Worm (Caenorhabditis elegans): ENCODE results near the gene Y71H2AM.1.

The Y71H2AM.1 gene

ce11 chrIII:2818980-2819379 is 7.9 kb upstream of the Y71H2AM.1 start, which contains the start of gene pipp-4P:
Gene pipp-4P, plus strand, starts transcription at chrIII:2819280.
- TF ChIP-seq peb-1 (tag; optimal IDR thresholded peaks at IDR 0.05) (no peak), ceh-82 (tag; optimal IDR thresholded peaks at IDR 0.05) (no peak), nhr-12 (tag; optimal IDR thresholded peaks at IDR 0.05) (no peak), mab-5 (tag; optimal IDR thresholded peaks at IDR 0.05) (no peak), unc-55 (GFP tag; optimal IDR thresholded peaks at IDR 0.05) (no peak)

ce11 chrIII:2832483-2832882 is 5.6 kb downstream of the Y71H2AM.1 start, which contains the start of gene Y71H2AM.29:
Gene Y71H2AM.29, plus strand, starts transcription at chrIII:2832783.
- TF ChIP-seq elt-3 (tag; optimal IDR thresholded peaks at IDR 0.05) (no peak), elt-1 (tag; optimal IDR thresholded peaks at IDR 0.05) (no peak), lsy-2 (tag; optimal IDR thresholded peaks at IDR 0.05) (no peak), mab-5 (tag; optimal IDR thresholded peaks at IDR 0.05) (no peak), blmp-1 (tag; optimal IDR thresholded peaks at IDR 0.05; ENCODE audit: insufficient read depth) (no peak), C34F6.9 (tag; optimal IDR thresholded peaks at IDR 0.05) (no peak)

ce11 chrIII:2834363-2834762 is 7.5 kb downstream of the Y71H2AM.1 start, which contains the start of gene txdc-17:
Gene txdc-17, plus strand, starts transcription at chrIII:2834663.
- no peak for TF ChIP-seq mdl-1 (tag; optimal IDR thresholded peaks at IDR 0.05)
- TF ChIP-seq elt-3 (tag; optimal IDR thresholded peaks at IDR 0.05): no peak
- TF ChIP-seq nhr-77 (tag; optimal IDR thresholded peaks at IDR 0.05): no peak
- TF ChIP-seq nhr-12 (tag; optimal IDR thresholded peaks at IDR 0.05): no peak
- no peak for TF ChIP-seq fos-1 (tag; optimal IDR thresholded peaks at IDR 0.05)
- TF ChIP-seq alr-1 (tag; optimal IDR thresholded peaks at IDR 0.05): no peak
- no peak for TF ChIP-seq sma-9 (GFP tag; optimal IDR thresholded peaks at IDR 0.05)
- TF ChIP-seq sma-9 (tag; optimal IDR thresholded peaks at IDR 0.05): no peak
- no peak for TF ChIP-seq mab-5 (tag; optimal IDR thresholded peaks at IDR 0.05)
- no peak for TF ChIP-seq ztf-1 (GFP tag; conservative IDR thresholded peaks at IDR 0.05)
- no peak for TF ChIP-seq nhr-129 (tag; optimal IDR thresholded peaks at IDR 0.05)
- TF ChIP-seq unc-62 (GFP tag; optimal IDR thresholded peaks at IDR 0.05): no peak
- no peak for TF ChIP-seq F13H6.1 (tag; optimal IDR thresholded peaks at IDR 0.05)
- TF ChIP-seq lin-39 (tag; optimal IDR thresholded peaks at IDR 0.05): no peak
- no peak for TF ChIP-seq skn-1 (tag; optimal IDR thresholded peaks at IDR 0.05)
- no peak for TF ChIP-seq Y55F3AM.14 (GFP tag; optimal IDR thresholded peaks at IDR 0.05)

ce11 chrIII:2834998-2835397 is 8.1 kb downstream of the Y71H2AM.1 start:
- TF ChIP-seq elt-1 (tag; optimal IDR thresholded peaks at IDR 0.05) (no peak), unc-62 (GFP tag; optimal IDR thresholded peaks at IDR 0.05) (no peak), ztf-1 (GFP tag; conservative IDR thresholded peaks at IDR 0.05) (no peak), fos-1 (tag; optimal IDR thresholded peaks at IDR 0.05) (no peak), skn-1 (tag; optimal IDR thresholded peaks at IDR 0.05) (no peak), gmeb-1 (tag; optimal IDR thresholded peaks at IDR 0.05) (no peak)

ce11 chrIII:2836339-2836738 is 9.5 kb downstream of the Y71H2AM.1 start, which contains the start of gene josd-1:
Gene josd-1, plus strand, starts transcription at chrIII:2836639.
- TF ChIP-seq unc-62 (GFP tag; optimal IDR thresholded peaks at IDR 0.05): no peak
- no peak for TF ChIP-seq skn-1 (tag; optimal IDR thresholded peaks at IDR 0.05)
- no peak for TF ChIP-seq nhr-23 (tag; optimal IDR thresholded peaks at IDR 0.05)
- TF ChIP-seq mdl-1 (tag; optimal IDR thresholded peaks at IDR 0.05): no peak
- TF ChIP-seq nhr-25 (tag; optimal IDR thresholded peaks at IDR 0.05): no peak
- TF ChIP-seq alr-1 (tag; optimal IDR thresholded peaks at IDR 0.05): no peak
- TF ChIP-seq C34F6.9 (tag; optimal IDR thresholded peaks at IDR 0.05): no peak
- no peak for TF ChIP-seq elt-3 (tag; optimal IDR thresholded peaks at IDR 0.05)
- no peak for TF ChIP-seq blmp-1 (tag; optimal IDR thresholded peaks at IDR 0.05; ENCODE audit: insufficient read depth)
- no peak for TF ChIP-seq lin-13 (GFP tag; optimal IDR thresholded peaks at IDR 0.05)
- no peak for TF ChIP-seq dmd-4 (tag; optimal IDR thresholded peaks at IDR 0.05)
- TF ChIP-seq mbf-1 (tag; optimal IDR thresholded peaks at IDR 0.05): no peak
- TF ChIP-seq ama-1 (optimal IDR thresholded peaks at IDR 0.05): no peak
- no peak for TF ChIP-seq sem-4 (tag; optimal IDR thresholded peaks at IDR 0.05)
- TF ChIP-seq lin-11 (tag; optimal IDR thresholded peaks at IDR 0.05): no peak
- no peak for TF ChIP-seq ztf-1 (GFP tag; conservative IDR thresholded peaks at IDR 0.05)
- no peak for TF ChIP-seq sma-3 (GFP tag; optimal IDR thresholded peaks at IDR 0.05)
